Fruit fly (Drosophila melanogaster): ENCODE data around the gene CG31913.

Gene CG31913

DNA sequence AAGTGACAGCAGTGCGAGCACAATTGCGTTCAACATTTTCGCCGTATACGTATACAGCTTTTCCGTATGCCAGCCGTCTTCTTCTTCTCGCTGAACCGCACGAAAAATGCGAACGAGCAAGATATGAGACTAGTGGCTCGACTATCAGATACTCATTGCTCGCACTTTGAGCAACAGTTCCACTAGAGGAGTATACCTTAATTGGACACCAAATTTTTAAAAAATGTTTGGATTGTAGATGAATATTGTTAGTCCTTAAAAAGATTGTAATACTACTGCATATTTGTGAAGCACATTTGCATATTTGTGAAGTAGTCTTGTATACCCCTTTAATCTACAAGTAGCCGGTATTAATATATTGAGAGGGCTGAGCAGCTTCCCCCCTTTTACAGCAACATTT is 5.7 kb upstream of the CG31913 start (continued):
- TF ChIP-seq CG4360 (GFP tag; IDR thresholded peaks at IDR 0.05) (no peak), dati (GFP tag; IDR thresholded peaks at IDR 0.05) (no peak), Max (GFP tag; optimal IDR thresholded peaks at IDR 0.05) (no peak), CG16813 (GFP tag; IDR thresholded peaks at IDR 0.05; ENCODE audit: partially characterized antibody) (peak; percentile 60), Awh (GFP tag; IDR thresholded peaks at IDR 0.05) (no peak), dpn (GFP tag; optimal IDR thresholded peaks at IDR 0.05) (no peak), Stat92E (GFP tag; optimal IDR thresholded peaks at IDR 0.05) (no peak), CG6791 (GFP tag; IDR thresholded peaks at IDR 0.05; ENCODE audit: partially characterized antibody) (peak; percentile 72), Abd-B (GFP tag; optimal IDR thresholded peaks at IDR 0.05) (no peak), Hmr (GFP tag; optimal IDR thresholded peaks at IDR 0.05) (peak; percentile 54), CG6175 (GFP tag; IDR thresholded peaks at IDR 0.05) (no peak), ham (GFP tag; IDR thresholded peaks at IDR 0.05) (no peak), CG13775 (GFP tag; optimal IDR thresholded peaks at IDR 0.05) (no peak), CG3281 (GFP tag; optimal IDR thresholded peaks at IDR 0.05) (peak; percentile 5), Optix (GFP tag; IDR thresholded peaks at IDR 0.05) (no peak), Jarid2 (GFP tag; optimal IDR thresholded peaks at IDR 0.05) (no peak), ci (GFP tag; IDR thresholded peaks at IDR 0.05) (no peak), CG7987 (GFP tag; optimal IDR thresholded peaks at IDR 0.05) (no peak), Hmx (GFP tag; optimal IDR thresholded peaks at IDR 0.05) (no peak), kni (GFP tag; optimal IDR thresholded peaks at IDR 0.05) (no peak), CG10979 (tag; optimal IDR thresholded peaks at IDR 0.05) (no peak), caup (GFP tag; optimal IDR thresholded peaks at IDR 0.05; ENCODE audit: severe bottlenecking) (no peak), Tbp (GFP tag; optimal IDR thresholded peaks at IDR 0.05) (no peak), psq (GFP tag; optimal IDR thresholded peaks at IDR 0.05) (no peak), CG15269 (tag; optimal IDR thresholded peaks at IDR 0.05) (peak; percentile 28), MTF-1 (GFP tag; optimal IDR thresholded peaks at IDR 0.05; ENCODE audit: borderline replicate concordance) (no peak), bowl (GFP tag; IDR thresholded peaks at IDR 0.05) (no peak), gcm (GFP tag; optimal IDR thresholded peaks at IDR 0.05) (no peak), Adf1 (GFP tag; IDR thresholded peaks at IDR 0.05) (no peak), CG9437 (GFP tag; optimal IDR thresholded peaks at IDR 0.05) (no peak), CG17912 (GFP tag; optimal IDR thresholded peaks at IDR 0.05) (no peak), salm (tag; optimal IDR thresholded peaks at IDR 0.05) (no peak), CG6813 (GFP tag; optimal IDR thresholded peaks at IDR 0.05) (no peak), CG2116 (GFP tag; optimal IDR thresholded peaks at IDR 0.05) (no peak), CG12744 (GFP tag; optimal IDR thresholded peaks at IDR 0.05) (no peak), pfk (GFP tag; optimal IDR thresholded peaks at IDR 0.05) (no peak), CoRest (tag; optimal IDR thresholded peaks at IDR 0.05) (no peak), trh (GFP tag; optimal IDR thresholded peaks at IDR 0.05) (no peak), CG9797 (GFP tag; optimal IDR thresholded peaks at IDR 0.05) (no peak), CG17186 (GFP tag; optimal IDR thresholded peaks at IDR 0.05) (no peak), Hey (tag; optimal IDR thresholded peaks at IDR 0.05) (no peak), CG14965 (GFP tag; optimal IDR thresholded peaks at IDR 0.05; ENCODE audit: borderline replicate concordance) (no peak), zen (tag; optimal IDR thresholded peaks at IDR 0.05) (no peak), Sox100B (GFP tag; optimal IDR thresholded peaks at IDR 0.05) (no peak), Side (GFP tag; optimal IDR thresholded peaks at IDR 0.05) (no peak), Poxn (GFP tag; IDR thresholded peaks at IDR 0.05) (no peak), ATbp (GFP tag; optimal IDR thresholded peaks at IDR 0.05) (no peak), CG11504 (tag; optimal IDR thresholded peaks at IDR 0.05) (peak; percentile 51), CG8944 (GFP tag; optimal IDR thresholded peaks at IDR 0.05) (no peak), shn (GFP tag; optimal IDR thresholded peaks at IDR 0.05) (no peak), eve (GFP tag; optimal IDR thresholded peaks at IDR 0.05) (no peak)

Data from whole organism, embryonic.